Worm (Caenorhabditis elegans): ENCODE measurements around the gene nas-17.

nas-17 gene

DNA sequence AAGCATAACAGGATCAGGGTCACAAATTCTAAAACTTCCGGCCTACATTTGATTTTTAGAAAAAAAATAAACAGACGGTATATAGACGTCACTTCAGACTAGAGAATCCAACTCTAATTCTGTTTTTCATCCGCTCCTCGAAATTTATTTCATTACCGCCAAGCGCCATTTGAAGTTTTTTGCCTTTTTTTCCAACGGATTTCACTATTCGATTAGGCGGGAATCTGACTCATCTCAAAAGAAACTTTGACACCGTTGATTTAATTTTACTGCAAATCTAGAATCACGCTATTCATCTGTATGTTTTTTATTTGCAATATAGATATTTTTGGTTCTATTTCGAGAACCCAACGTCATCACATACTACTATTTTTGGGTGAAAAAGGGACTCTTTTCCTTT lies 32.1 kb downstream of the nas-17 start:
- no peak for TF ChIP-seq him-1 (tag; optimal IDR thresholded peaks at IDR 0.05)
- no peak for TF ChIP-seq dao-5 (tag; optimal IDR thresholded peaks at IDR 0.05)
- no peak for TF ChIP-seq W03F9.2 (tag; optimal IDR thresholded peaks at IDR 0.05)

- TF ChIP-seq him-1 (tag; optimal IDR thresholded peaks at IDR 0.05) (no peak), dao-5 (tag; optimal IDR thresholded peaks at IDR 0.05) (no peak), W03F9.2 (tag; optimal IDR thresholded peaks at IDR 0.05) (no peak)
These were observed 36.5 kb downstream of the nas-17 start for ce11 chrV:11435242-11435641.

DNA sequence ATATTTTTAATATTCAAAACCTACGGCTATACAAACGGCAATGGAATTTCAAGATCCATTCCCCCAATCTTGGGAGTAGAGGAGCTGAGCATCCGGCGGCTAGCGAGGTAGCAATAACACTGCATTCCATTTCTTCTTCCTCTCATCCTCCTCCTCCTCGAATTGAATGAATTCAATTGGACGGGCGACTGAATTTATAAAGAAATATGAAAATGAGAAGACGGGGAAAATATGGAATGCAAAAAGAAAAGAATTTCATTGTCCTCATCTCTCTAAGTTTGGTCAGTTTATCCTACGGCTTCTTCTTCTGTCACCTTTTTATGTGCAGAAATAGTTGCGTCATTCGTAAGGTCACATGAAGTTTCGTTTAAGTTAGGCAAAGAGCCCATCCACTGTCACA lies 37.7 kb downstream of the nas-17 start:
- TF ChIP-seq dao-5 (tag; optimal IDR thresholded peaks at IDR 0.05) = no peak
- TF ChIP-seq W03F9.2 (tag; optimal IDR thresholded peaks at IDR 0.05) = no peak
- TF ChIP-seq him-1 (tag; optimal IDR thresholded peaks at IDR 0.05) = no peak

ce11 chrV:11438464-11438863 lies 39.7 kb downstream of the nas-17 start, which contains the start of gene dmsr-1:
TSS of gene dmsr-1 (plus strand) at chrV:11438764.
- no peak for TF ChIP-seq him-1 (tag; optimal IDR thresholded peaks at IDR 0.05)

ce11 chrV:11439202-11439601 lies 40.5 kb downstream of the nas-17 start:
- TF ChIP-seq him-1 (tag; optimal IDR thresholded peaks at IDR 0.05) (no peak), W03F9.2 (tag; optimal IDR thresholded peaks at IDR 0.05) (no peak), dao-5 (tag; optimal IDR thresholded peaks at IDR 0.05) (no peak)

ce11 chrV:11443503-11443902 lies 44.8 kb downstream of the nas-17 start, which contains the start of gene F57B7.2:
TSS of gene F57B7.2 (minus strand) at chrV:11443603.
- TF ChIP-seq W03F9.2 (tag; optimal IDR thresholded peaks at IDR 0.05) = no peak
- TF ChIP-seq him-1 (tag; optimal IDR thresholded peaks at IDR 0.05) = no peak
- no peak for TF ChIP-seq dao-5 (tag; optimal IDR thresholded peaks at IDR 0.05)

DNA sequence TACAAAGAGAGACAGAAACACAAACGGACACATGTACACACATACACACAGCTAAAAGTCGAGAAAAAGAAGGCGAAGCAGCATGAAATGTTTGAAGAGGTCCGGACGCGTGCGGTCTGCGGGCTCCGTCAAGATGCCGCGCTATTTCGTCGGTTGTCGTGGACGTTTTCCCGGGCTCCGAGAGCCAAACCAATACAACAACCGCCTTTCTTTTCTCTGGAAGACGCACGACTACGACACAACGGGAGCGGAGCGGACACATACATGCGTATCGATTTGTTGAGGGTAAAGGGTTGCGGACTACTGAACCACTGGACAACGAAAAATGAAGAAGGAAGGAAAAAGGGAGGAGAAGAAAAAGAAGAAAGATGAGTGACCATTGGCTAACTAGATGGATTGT lies 46.7 kb downstream of the nas-17 start:
- TF ChIP-seq W03F9.2 (tag; optimal IDR thresholded peaks at IDR 0.05) (no peak), him-1 (tag; optimal IDR thresholded peaks at IDR 0.05) (peak; percentile 35)

DNA sequence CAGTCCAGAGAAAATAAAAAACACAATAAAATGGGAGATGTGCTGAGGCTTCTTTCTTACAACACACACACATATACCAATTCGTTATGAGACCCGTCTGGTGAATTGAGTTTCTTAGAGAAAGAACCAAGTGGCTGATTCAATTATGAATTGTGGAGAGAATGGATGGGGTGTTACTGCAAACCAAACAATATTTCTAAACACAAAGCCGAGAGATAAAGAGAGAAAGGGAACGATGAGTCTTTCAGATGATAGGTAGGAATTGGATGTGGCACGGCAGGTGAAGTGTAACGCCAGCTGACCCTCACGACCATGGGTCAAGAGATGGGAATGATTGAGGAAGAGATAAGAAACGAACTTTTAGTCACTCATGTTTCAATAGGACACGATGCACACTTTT lies 47.6 kb downstream of the nas-17 start, which contains the start of gene mig-17:
Gene mig-17, plus strand, starts transcription at position 389 of the 400 bp plus-strand sequence.
- TF ChIP-seq W03F9.2 (tag; optimal IDR thresholded peaks at IDR 0.05) (no peak), dao-5 (tag; optimal IDR thresholded peaks at IDR 0.05) (no peak)

DNA sequence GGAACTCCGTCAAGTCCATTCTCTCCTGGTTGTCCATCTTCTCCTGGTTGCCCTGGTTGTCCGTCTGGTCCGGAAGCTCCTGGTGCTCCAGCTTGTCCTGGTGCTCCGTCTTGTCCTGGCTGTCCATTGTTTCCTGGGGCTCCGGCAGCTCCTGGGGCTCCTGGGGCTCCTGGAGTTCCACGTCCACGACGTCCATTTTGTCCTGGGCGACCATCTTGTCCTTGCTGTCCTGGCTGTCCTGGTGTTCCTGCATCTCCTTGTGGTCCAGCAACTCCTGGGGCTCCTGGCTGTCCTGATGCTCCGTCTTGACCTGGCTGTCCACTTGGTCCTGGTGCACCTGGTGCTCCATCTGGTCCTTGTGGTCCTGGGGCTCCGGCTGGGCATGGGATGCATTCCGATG lies 50.7 kb downstream of the nas-17 start:
- TF ChIP-seq him-1 (tag; optimal IDR thresholded peaks at IDR 0.05) = no peak

All from whole organism, L4/young adult.